Worm (Caenorhabditis elegans) whole organism, midembryonic: ENCODE results near the gene T06C12.14.

Experiments
- cog-1 ChIP-seq: sonication (generic microtip); optimal IDR thresholded peaks from 2 replicates; lab custom pipeline; 2016; ENCODE audit warnings: missing genetic modification characterization, missing compliant biosample characterization
- flt-1 ChIP-seq: fragments of 200-800 bp; sonication (Bioruptor generic); IDR thresholded peaks from 2 replicates; pipeline ENCODE4 v1.3.6; 2022; ENCODE audit warnings: missing genetic modification characterization, missing compliant biosample characterization
- klf-2 ChIP-seq: fragments of 200-800 bp; sonication (Bioruptor generic); conservative IDR thresholded peaks from 2 replicates; pipeline ENCODE4 v1.3.6; 2022; ENCODE audit warnings: missing genetic modification reagents, missing genetic modification characterization, missing compliant biosample characterization
- med-1 ChIP-seq: sonication (generic microtip); optimal IDR thresholded peaks from 2 replicates; lab custom pipeline; 2017; ENCODE audit warnings: missing genetic modification characterization, mild to moderate bottlenecking, missing compliant biosample characterization, antibody characterized with exemption, missing genetic modification reagents; ENCODE audit not compliant: insufficient read depth
- ref-1 ChIP-seq: fragments of 200-800 bp; sonication (Bioruptor generic); conservative IDR thresholded peaks from 2 replicates; pipeline ENCODE4 v1.3.6; 2022; ENCODE audit warnings: missing genetic modification reagents, missing genetic modification characterization, missing compliant biosample characterization
- ztf-23 ChIP-seq: fragments of 200-800 bp; sonication (Bioruptor generic); IDR thresholded peaks from 2 replicates; pipeline ENCODE4 v1.3.6; 2022; ENCODE audit warnings: missing genetic modification reagents, missing genetic modification characterization, missing compliant biosample characterization
- ztf-29 ChIP-seq: fragments of 200-800 bp; sonication (Bioruptor generic); IDR thresholded peaks from 2 replicates; pipeline ENCODE4 v1.3.6; 2022; ENCODE audit warnings: missing genetic modification reagents, missing genetic modification characterization, missing compliant biosample characterization

DNA sequence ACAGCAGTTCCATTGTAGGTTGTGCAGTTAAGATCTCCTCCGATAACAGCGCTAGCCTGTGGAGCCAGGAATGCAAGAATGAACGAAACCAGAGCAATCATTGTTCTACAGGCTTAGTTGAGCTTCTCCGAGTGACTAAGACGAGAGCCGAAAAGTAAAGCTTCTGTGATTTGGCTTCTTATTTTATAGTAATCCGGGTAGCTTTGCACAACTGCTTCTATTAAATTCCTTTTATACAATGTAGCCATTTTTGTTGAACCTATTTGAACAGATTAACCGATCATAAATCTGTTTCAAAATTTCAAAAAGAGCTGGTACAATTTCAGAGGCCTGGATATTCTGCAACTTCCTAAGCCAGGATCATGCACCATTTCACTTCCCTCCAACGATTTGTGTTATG is 17.7 kb downstream of the T06C12.14 start, which contains the start of gene F35E8.9:
- TF ChIP-seq cog-1: no peak
- no peak for TF ChIP-seq ztf-29 (GFP tag; lab: Robert Waterston, UW)
- TF ChIP-seq med-1 (GFP tag; lab: Kevin White, UChicago): no peak
- TF ChIP-seq ref-1 (GFP tag; lab: Robert Waterston, UW): no peak
- TF ChIP-seq klf-2 (GFP tag; lab: Robert Waterston, UW): no peak
- no peak for TF ChIP-seq ztf-23
- TF ChIP-seq flt-1: no peak
